Worm (Caenorhabditis elegans) whole organism, young adult: ENCODE measurements around the gene gmn-1.

ENCODE experiments used
- F55B11.4 ChIP-seq: sonication (generic microtip); optimal IDR thresholded peaks from 2 replicates; lab custom pipeline; 2016; ENCODE audit warnings: missing compliant biosample characterization, missing genetic modification characterization, borderline replicate concordance; ENCODE audit not compliant: insufficient read depth
- K12H6.12 ChIP-seq: fragments of 200-800 bp; sonication (Bioruptor generic); optimal IDR thresholded peaks from 2 replicates; lab custom pipeline; 2018; ENCODE audit warnings: mild to moderate bottlenecking, missing genetic modification characterization, missing compliant biosample characterization
- T07F8.4 ChIP-seq: sonication (generic microtip); optimal IDR thresholded peaks from 2 replicates; lab custom pipeline; 2016; ENCODE audit warnings: mild to moderate bottlenecking, missing genetic modification characterization, moderate library complexity, missing compliant biosample characterization
- Y67H2A.10 ChIP-seq: fragments of 200-800 bp; sonication (Bioruptor generic); conservative IDR thresholded peaks from 2 replicates; pipeline ENCODE4 v1.3.6; 2022; ENCODE audit warnings: missing genetic modification reagents, missing genetic modification characterization, missing compliant biosample characterization
- attf-6 ChIP-seq: fragments of 200-800 bp; sonication (Bioruptor generic); IDR thresholded peaks from 2 replicates; pipeline ENCODE4 v1.3.6; 2022; ENCODE audit warnings: missing genetic modification reagents, missing genetic modification characterization, missing compliant biosample characterization
- ceh-27 ChIP-seq: fragments of 200-800 bp; sonication (Bioruptor generic); optimal IDR thresholded peaks from 2 replicates; lab custom pipeline; 2018; ENCODE audit warnings: mild to moderate bottlenecking, missing genetic modification characterization, moderate library complexity, missing compliant biosample characterization
- die-1 ChIP-seq: sonication (generic microtip); optimal IDR thresholded peaks from 2 replicates; lab custom pipeline; 2016; ENCODE audit warnings: missing genotype, mild to moderate bottlenecking, missing genetic modification characterization, missing compliant biosample characterization
- dox-1 ChIP-seq: fragments of 200-800 bp; sonication (Bioruptor generic); IDR thresholded peaks from 2 replicates; pipeline ENCODE4 v1.3.6; 2022; ENCODE audit warnings: missing genetic modification reagents, missing genetic modification characterization, missing compliant biosample characterization
- dpff-1 ChIP-seq: sonication (generic microtip); optimal IDR thresholded peaks from 2 replicates; lab custom pipeline; 2017; ENCODE audit warnings: mild to moderate bottlenecking, missing genetic modification characterization, missing compliant biosample characterization
- gei-17 ChIP-seq: fragments of 200-800 bp; sonication (Bioruptor generic); optimal IDR thresholded peaks from 2 replicates; lab custom pipeline; 2018; ENCODE audit warnings: mild to moderate bottlenecking, missing genetic modification characterization, missing compliant biosample characterization
- hlh-12 ChIP-seq: sonication (generic microtip); optimal IDR thresholded peaks from 2 replicates; lab custom pipeline; 2016; ENCODE audit warnings: missing genetic modification characterization, missing compliant biosample characterization
- hmg-20 ChIP-seq: fragments of 200-800 bp; sonication (Bioruptor generic); IDR thresholded peaks from 2 replicates; pipeline ENCODE4 v1.3.6; 2022; ENCODE audit warnings: missing genetic modification reagents, missing genetic modification characterization, missing compliant biosample characterization
- lag-1 ChIP-seq: fragments of 200-800 bp; sonication (Bioruptor generic); IDR thresholded peaks from 2 replicates; pipeline ENCODE4 v1.3.6; 2022; ENCODE audit warnings: missing genetic modification reagents, missing genetic modification characterization, missing compliant biosample characterization
- lin-40 ChIP-seq: sonication (generic microtip); optimal IDR thresholded peaks from 2 replicates; lab custom pipeline; 2016; ENCODE audit warnings: missing genetic modification characterization, mild to moderate bottlenecking, missing compliant biosample characterization, missing genotype, missing genetic modification reagents
- lsl-1 ChIP-seq: fragments of 200-800 bp; sonication (Bioruptor generic); optimal IDR thresholded peaks from 2 replicates; lab custom pipeline; 2018; ENCODE audit warnings: mild to moderate bottlenecking, missing genetic modification characterization, moderate library complexity, missing compliant biosample characterization
- lsy-27 ChIP-seq: sonication (generic microtip); optimal IDR thresholded peaks from 2 replicates; lab custom pipeline; 2017; ENCODE audit warnings: missing genetic modification characterization, mild to moderate bottlenecking, missing compliant biosample characterization, antibody characterized with exemption, missing genotype, borderline replicate concordance; ENCODE audit not compliant: insufficient read depth
- madf-3 ChIP-seq: fragments of 200-800 bp; sonication (Bioruptor generic); IDR thresholded peaks from 2 replicates; pipeline ENCODE4 v1.3.6; 2022; ENCODE audit warnings: missing genetic modification reagents, missing genetic modification characterization, missing compliant biosample characterization
- madf-8 ChIP-seq: fragments of 200-800 bp; sonication (Bioruptor generic); conservative IDR thresholded peaks from 2 replicates; pipeline ENCODE4 v1.3.6; 2022; ENCODE audit warnings: missing genetic modification reagents, missing genetic modification characterization, missing compliant biosample characterization
- mcd-1 ChIP-seq: fragments of 200-800 bp; sonication (Bioruptor generic); IDR thresholded peaks from 2 replicates; pipeline ENCODE4 v1.3.6; 2022; ENCODE audit warnings: missing genetic modification reagents, missing genetic modification characterization, missing compliant biosample characterization
- mxl-1 ChIP-seq: sonication (generic microtip); optimal IDR thresholded peaks from 2 replicates; lab custom pipeline; 2016; ENCODE audit warnings: missing genetic modification characterization, missing compliant biosample characterization
- nfyb-1 ChIP-seq: fragments of 200-800 bp; sonication (Bioruptor generic); IDR thresholded peaks from 2 replicates; pipeline ENCODE4 v1.3.6; 2022; ENCODE audit warnings: missing genetic modification reagents, missing genetic modification characterization, missing compliant biosample characterization
- rec-8 ChIP-seq, 2 experiments: sonication (generic microtip); optimal IDR thresholded peaks; 2 replicates each; lab custom pipeline; 2016; ENCODE audit warnings: mild to moderate bottlenecking in 2 of 2, missing genetic modification characterization in 2 of 2, missing genetic modification reagents in 2 of 2, missing genotype in 2 of 2, missing biosample characterization in 1 of 2, missing compliant biosample characterization in 1 of 2, moderate library complexity in 1 of 2
- repo-1 ChIP-seq: sonication (generic microtip); optimal IDR thresholded peaks from 2 replicates; lab custom pipeline; 2017; ENCODE audit warnings: mild to moderate bottlenecking, missing genetic modification characterization, missing compliant biosample characterization
- sdz-38 ChIP-seq: sonication (generic microtip); optimal IDR thresholded peaks from 2 replicates; lab custom pipeline; 2016; ENCODE audit warnings: missing genotype, missing genetic modification characterization, missing compliant biosample characterization
- snpc-3.4 ChIP-seq: sonication (generic microtip); optimal IDR thresholded peaks from 2 replicates; lab custom pipeline; 2017; ENCODE audit warnings: missing genetic modification characterization, mild to moderate bottlenecking, missing compliant biosample characterization, antibody characterized with exemption, moderate library complexity, missing genotype, missing genetic modification reagents
- tlf-1 ChIP-seq: fragments of 200-800 bp; sonication (Bioruptor generic); optimal IDR thresholded peaks from 2 replicates; lab custom pipeline; 2018; ENCODE audit warnings: mild to moderate bottlenecking, missing genetic modification characterization, missing compliant biosample characterization
- zfh-2 ChIP-seq: fragments of 200-800 bp; sonication (Bioruptor generic); conservative IDR thresholded peaks from 2 replicates; pipeline ENCODE4 v1.3.6; 2022; ENCODE audit warnings: missing genetic modification reagents, missing genetic modification characterization, missing compliant biosample characterization
- ztf-18 ChIP-seq: sonication (generic microtip); optimal IDR thresholded peaks from 2 replicates; lab custom pipeline; 2016; ENCODE audit warnings: missing genotype, mild to moderate bottlenecking, missing genetic modification characterization, missing compliant biosample characterization
- ztf-22 ChIP-seq: fragments of 200-800 bp; sonication (Bioruptor generic); optimal IDR thresholded peaks from 2 replicates; lab custom pipeline; 2018; ENCODE audit warnings: mild to moderate bottlenecking, missing genetic modification characterization, moderate library complexity, missing compliant biosample characterization
- ztf-25 ChIP-seq: fragments of 200-800 bp; sonication (Bioruptor generic); IDR thresholded peaks from 2 replicates; pipeline ENCODE4 v1.3.6; 2022; ENCODE audit warnings: missing genetic modification reagents, missing genetic modification characterization, missing compliant biosample characterization
- ztf-28 ChIP-seq: fragments of 200-800 bp; sonication (Bioruptor generic); IDR thresholded peaks from 2 replicates; pipeline ENCODE4 v1.3.6; 2022; ENCODE audit warnings: missing genetic modification reagents, missing genetic modification characterization, missing compliant biosample characterization
- ztf-3 ChIP-seq: fragments of 200-800 bp; sonication (Bioruptor generic); optimal IDR thresholded peaks from 2 replicates; lab custom pipeline; 2018; ENCODE audit warnings: mild to moderate bottlenecking, missing genetic modification characterization, missing compliant biosample characterization

gmn-1 gene

DNA sequence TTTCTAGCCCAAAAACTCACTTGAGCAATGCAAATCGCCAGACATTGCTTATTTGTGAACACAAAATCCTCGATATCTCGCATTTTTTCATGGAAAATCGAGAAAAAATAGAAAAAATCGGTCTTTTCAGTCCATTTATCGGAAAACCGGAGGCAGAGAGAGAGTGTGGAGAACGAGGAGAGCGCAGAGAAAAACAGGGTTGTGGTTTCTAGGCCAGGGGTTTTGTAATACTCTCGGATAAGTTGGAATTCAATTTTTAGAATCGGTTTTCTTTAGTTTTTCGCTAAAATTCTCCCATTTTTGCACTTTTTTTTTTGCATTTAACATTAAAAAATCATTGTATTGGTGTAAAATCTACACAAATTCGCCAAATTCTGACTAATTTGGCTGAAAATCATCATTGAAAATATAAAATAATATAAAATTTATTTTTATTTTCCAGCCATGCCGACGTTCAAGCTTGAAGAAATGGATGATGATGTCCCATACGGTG lies 48.5 kb upstream of the gmn-1 start, which contains the start of the genes Y75B8A.24 and Y75B8A.25 (continued):
- no peak; the same call in 1 of the 2 replicates for TF ChIP-seq madf-8 (GFP tag; lab: Robert Waterston, UW)
- no peak for TF ChIP-seq mxl-1 (tag; lab: Kevin White, UChicago)
- no peak for TF ChIP-seq rec-8 (tag; optimal IDR thresholded peaks at IDR 0.05; lab: Kevin White, UChicago)
- no peak for TF ChIP-seq die-1 (tag; lab: Kevin White, UChicago)
- no peak for TF ChIP-seq ztf-22

ce11 chrIII:12270391-12270790 lies 45.3 kb upstream of the gmn-1 start:
- no peak for TF ChIP-seq dpff-1
- TF ChIP-seq T07F8.4 (tag; lab: Kevin White, UChicago), result no peak
- no peak for TF ChIP-seq lsy-27
- peak; percentile 30; the same call in 1 of the 2 replicates for TF ChIP-seq nfyb-1 (GFP tag; lab: Robert Waterston, UW)
- no peak for TF ChIP-seq madf-3 (GFP tag; lab: Robert Waterston, UW)
- no peak for TF ChIP-seq hlh-12 (tag; lab: Kevin White, UChicago)
- no peak for TF ChIP-seq repo-1 (tag; lab: Kevin White, UChicago)

ce11 chrIII:12269807-12270206 lies 44.7 kb upstream of the gmn-1 start:
- TF ChIP-seq tlf-1 (GFP tag; lab: Kevin White, UChicago) (no peak), nfyb-1 (GFP tag; lab: Robert Waterston, UW) (peak; percentile 41; the same call in 1 of the 2 replicates), ztf-25 (GFP tag; lab: Robert Waterston, UW) (no peak), lin-40 (no peak), hlh-12 (tag; lab: Kevin White, UChicago) (no peak), mcd-1 (GFP tag; lab: Robert Waterston, UW) (no peak), ztf-18 (tag; lab: Kevin White, UChicago) (no peak)

- no peak for TF ChIP-seq ceh-27 (GFP tag; lab: Kevin White, UChicago)
- no peak for TF ChIP-seq attf-6
- no peak for TF ChIP-seq repo-1 (tag; lab: Kevin White, UChicago)
- no peak for TF ChIP-seq mxl-1 (tag; lab: Kevin White, UChicago)
- TF ChIP-seq ztf-3 (GFP tag; lab: Kevin White, UChicago), result no peak
- no peak for TF ChIP-seq snpc-3.4 (tag; lab: Kevin White, UChicago)
- no peak for TF ChIP-seq hmg-20
Measured at ce11 chrIII:12260413-12260812, 35.3 kb upstream of the gmn-1 start.

DNA sequence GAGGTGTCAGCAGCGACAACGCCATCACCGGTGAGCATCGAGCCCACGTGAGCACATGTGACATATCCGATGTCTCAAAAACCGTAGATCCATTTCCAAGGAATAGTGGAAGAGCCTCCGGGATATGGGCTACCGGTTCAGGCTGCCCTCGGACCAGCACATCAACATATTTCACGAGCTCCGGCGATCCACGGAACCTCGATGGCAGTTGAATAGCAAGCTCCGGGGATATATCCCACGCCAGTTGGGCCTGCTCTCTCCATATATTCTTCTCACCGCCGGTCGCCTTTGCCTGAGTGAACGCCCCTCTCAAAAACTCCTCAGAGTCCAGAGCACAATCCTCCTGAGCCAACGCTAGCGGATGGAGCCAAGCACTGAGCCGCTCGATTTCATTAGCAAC lies 34.7 kb upstream of the gmn-1 start:
- TF ChIP-seq ceh-27 (GFP tag; lab: Kevin White, UChicago) (no peak), zfh-2 (peak; percentile 78), madf-3 (GFP tag; lab: Robert Waterston, UW) (0 out of 2 replicates have a peak, but pooled peaks have one; percentile 45), repo-1 (tag; lab: Kevin White, UChicago) (no peak), sdz-38 (tag; lab: Kevin White, UChicago) (no peak), lsl-1 (GFP tag; lab: Kevin White, UChicago) (no peak)

ce11 chrIII:12253342-12253741 lies 28.2 kb upstream of the gmn-1 start:
- TF ChIP-seq dox-1 (GFP tag; lab: Robert Waterston, UW) (no peak), Y67H2A.10 (no peak), F55B11.4 (tag; lab: Kevin White, UChicago) (no peak), gei-17 (GFP tag; lab: Kevin White, UChicago) (no peak), lsy-27 (no peak), K12H6.12 (tag; lab: Kevin White, UChicago) (no peak), lag-1 (GFP tag; lab: Robert Waterston, UW) (no peak), ztf-28 (no peak)
